Fruit fly (Drosophila melanogaster) whole organism, wandering third instar larva: Measurements from ENCODE around the gene SelG.

Source experiments
- Abd-B ChIP-seq: fragments of >200 bp; optimal IDR thresholded peaks from 2 replicates; lab custom pipeline; 2017; ENCODE audit warnings: missing biosample characterization, missing genetic modification characterization
- CG32264 ChIP-seq: fragments of 200-800 bp; sonication (Bioruptor generic); optimal IDR thresholded peaks from 2 replicates; lab custom pipeline; 2016; ENCODE audit warnings: missing biosample characterization, missing genetic modification characterization
- CG9705 ChIP-seq: fragments of 200-800 bp; sonication (Bioruptor generic); optimal IDR thresholded peaks from 2 replicates; lab custom pipeline; 2018; ENCODE audit warnings: missing biosample characterization, mild to moderate bottlenecking, missing genetic modification characterization
- CrebA ChIP-seq: fragments of 200-800 bp; sonication (Bioruptor generic); optimal IDR thresholded peaks from 2 replicates; lab custom pipeline; 2016; ENCODE audit warnings: missing biosample characterization, mild to moderate bottlenecking, missing genetic modification characterization, borderline replicate concordance
- Dfd ChIP-seq: fragments of >200 bp; optimal IDR thresholded peaks from 2 replicates; lab custom pipeline; 2017; ENCODE audit warnings: missing biosample characterization, missing genetic modification characterization
- Dif ChIP-seq: fragments of 200-275, 200-300 bp; sonication (Bioruptor generic); optimal IDR thresholded peaks from 2 replicates; lab custom pipeline; 2018; ENCODE audit warnings: missing biosample characterization, missing genetic modification characterization; ENCODE audit not compliant: partially characterized antibody
- GATAd ChIP-seq: sonication (Bioruptor generic); optimal IDR thresholded peaks from 2 replicates; lab custom pipeline; 2016; ENCODE audit warnings: missing biosample characterization, missing genetic modification characterization
- HLH106 ChIP-seq: fragments of 200-800 bp; optimal IDR thresholded peaks from 3 replicates; lab custom pipeline; 2019; ENCODE audit warnings: missing biosample characterization, mild to moderate bottlenecking, missing genetic modification characterization, moderate library complexity
- Hnf4 ChIP-seq: fragments of 200-800 bp; sonication (Bioruptor generic); optimal IDR thresholded peaks from 2 replicates; lab custom pipeline; 2016; ENCODE audit warnings: missing biosample characterization, mild to moderate bottlenecking, missing genetic modification characterization
- Hr78 ChIP-seq: fragments of >200 bp; optimal IDR thresholded peaks from 2 replicates; lab custom pipeline; 2017; ENCODE audit warnings: missing biosample characterization, missing genetic modification characterization
- Hr83 ChIP-seq: fragments of 200-300 bp; sonication (Bioruptor generic); optimal IDR thresholded peaks from 2 replicates; lab custom pipeline; 2016; ENCODE audit warnings: missing biosample characterization, mild to moderate bottlenecking, missing genetic modification characterization, moderate library complexity; ENCODE audit not compliant: poor library complexity, severe bottlenecking
- Jra ChIP-seq: sonication (Bioruptor generic); optimal IDR thresholded peaks from 2 replicates; lab custom pipeline; 2016; ENCODE audit warnings: missing biosample characterization, missing genetic modification characterization
- Mio ChIP-seq: sonication (Bioruptor generic); optimal IDR thresholded peaks from 2 replicates; lab custom pipeline; 2016; ENCODE audit warnings: missing biosample characterization, missing genetic modification characterization
- Myc ChIP-seq: fragments of >200 bp; optimal IDR thresholded peaks from 2 replicates; lab custom pipeline; 2017
- N ChIP-seq: fragments of >200 bp; optimal IDR thresholded peaks from 2 replicates; lab custom pipeline; 2018; ENCODE audit warnings: missing biosample characterization, missing external identifiers, missing genetic modification characterization
- OdsH ChIP-seq: fragments of 200-800 bp; sonication (Bioruptor generic); optimal IDR thresholded peaks from 2 replicates; lab custom pipeline; 2016; ENCODE audit warnings: missing biosample characterization, mild to moderate bottlenecking, missing genetic modification characterization
- Rel ChIP-seq, 2 experiments: fragments of 200-800 bp; sonication (Bioruptor generic) in 1 of 2; optimal IDR thresholded peaks; 2 replicates in 1 of 2; 3 replicates in 1 of 2; lab custom pipeline; 2016 to 2019; ENCODE audit warnings: mild to moderate bottlenecking in 2 of 2, missing biosample characterization in 2 of 2, missing genetic modification characterization in 2 of 2, moderate library complexity in 1 of 2
- Sp1 ChIP-seq: fragments of 200-800 bp; sonication (Bioruptor generic); optimal IDR thresholded peaks from 3 replicates; lab custom pipeline; 2019; ENCODE audit warnings: missing biosample characterization, mild to moderate bottlenecking, missing genetic modification characterization, moderate library complexity
- Vsx2 ChIP-seq: fragments of 200-300, 225-300 bp; sonication (Bioruptor generic); optimal IDR thresholded peaks from 2 replicates; lab custom pipeline; 2018; ENCODE audit warnings: missing biosample characterization, missing genetic modification characterization; ENCODE audit not compliant: partially characterized antibody
- br ChIP-seq: fragments of 200-800 bp; sonication (Bioruptor generic); optimal IDR thresholded peaks from 2 replicates; lab custom pipeline; 2016; ENCODE audit warnings: missing biosample characterization, missing genetic modification characterization
- brk ChIP-seq: fragments of 200-800 bp; sonication (Bioruptor generic); optimal IDR thresholded peaks from 2 replicates; lab custom pipeline; 2016; ENCODE audit warnings: missing biosample characterization, mild to moderate bottlenecking, missing genetic modification characterization
- dl ChIP-seq, 2 experiments: fragments of 175-275, 200-275 bp in 1 of 2; fragments of 200-275 bp in 1 of 2; sonication (Bioruptor generic); optimal IDR thresholded peaks; lab custom pipeline; 2018; ENCODE audit warnings: mild to moderate bottlenecking in 2 of 2, missing biosample characterization in 2 of 2, missing genetic modification characterization in 2 of 2, moderate library complexity in 2 of 2; ENCODE audit not compliant: partially characterized antibody in 2 of 2, insufficient read depth in 1 of 2
- dmrt93B ChIP-seq: fragments of 200-800 bp; sonication (Bioruptor generic); optimal IDR thresholded peaks from 2 replicates; lab custom pipeline; 2018; ENCODE audit warnings: missing biosample characterization, mild to moderate bottlenecking, missing genetic modification characterization
- dsf ChIP-seq: sonication (Bioruptor generic); optimal IDR thresholded peaks from 2 replicates; lab custom pipeline; 2016; ENCODE audit warnings: missing biosample characterization, missing genetic modification characterization, borderline replicate concordance
- ey ChIP-seq: fragments of 200-800 bp; sonication (Bioruptor generic); optimal IDR thresholded peaks from 2 replicates; lab custom pipeline; 2016; ENCODE audit warnings: missing biosample characterization, missing genetic modification characterization
- foxo ChIP-seq, 2 experiments: fragments of 200-800 bp; sonication (Bioruptor generic); optimal IDR thresholded peaks; 2 replicates in 1 of 2; 3 replicates in 1 of 2; lab custom pipeline; 2016 to 2017; ENCODE audit warnings: missing biosample characterization in 2 of 2, missing genetic modification characterization in 2 of 2
- fru ChIP-seq: fragments of 200-800 bp; sonication (Bioruptor generic); optimal IDR thresholded peaks from 3 replicates; lab custom pipeline; 2016; ENCODE audit warnings: missing biosample characterization, mild to moderate bottlenecking, missing genetic modification characterization
- h ChIP-seq: fragments of 200-800 bp; sonication (Bioruptor generic); optimal IDR thresholded peaks from 3 replicates; lab custom pipeline; 2016; ENCODE audit warnings: missing biosample characterization, mild to moderate bottlenecking, missing genetic modification characterization
- jim ChIP-seq: fragments of 175-275, 200-325 bp; sonication (Bioruptor generic); optimal IDR thresholded peaks from 2 replicates; lab custom pipeline; 2016; ENCODE audit warnings: missing biosample characterization, mild to moderate bottlenecking, missing genetic modification characterization
- lola ChIP-seq: fragments of >200 bp; optimal IDR thresholded peaks from 2 replicates; lab custom pipeline; 2017; ENCODE audit warnings: missing biosample characterization, missing genetic modification characterization
- pan ChIP-seq: fragments of >200 bp; optimal IDR thresholded peaks from 2 replicates; lab custom pipeline; 2017
- psq ChIP-seq: fragments of 200-800 bp; sonication (Bioruptor generic); optimal IDR thresholded peaks from 3 replicates; lab custom pipeline; 2017; ENCODE audit warnings: missing biosample characterization, mild to moderate bottlenecking, missing genetic modification characterization, moderate library complexity
- rgr ChIP-seq: fragments of 200-800 bp; sonication (Bioruptor generic); optimal IDR thresholded peaks from 3 replicates; lab custom pipeline; 2016; ENCODE audit warnings: missing biosample characterization, mild to moderate bottlenecking, missing genetic modification characterization
- sage ChIP-seq: fragments of 200-800 bp; sonication (Bioruptor generic); optimal IDR thresholded peaks from 2 replicates; lab custom pipeline; 2016; ENCODE audit warnings: missing biosample characterization, mild to moderate bottlenecking, missing genetic modification characterization
- sv ChIP-seq: fragments of 200-800 bp; sonication (Bioruptor generic); optimal IDR thresholded peaks from 3 replicates; lab custom pipeline; 2016; ENCODE audit warnings: missing biosample characterization, missing genetic modification characterization
- tai ChIP-seq: sonication (Bioruptor generic); optimal IDR thresholded peaks from 2 replicates; lab custom pipeline; 2016; ENCODE audit warnings: missing biosample characterization, missing genetic modification characterization
- usp ChIP-seq: fragments of >200 bp; optimal IDR thresholded peaks from 2 replicates; lab custom pipeline; 2017; ENCODE audit warnings: missing biosample characterization, missing genetic modification characterization
- woc ChIP-seq: sonication (Bioruptor generic); optimal IDR thresholded peaks from 2 replicates; lab custom pipeline; 2016; ENCODE audit warnings: missing biosample characterization, mild to moderate bottlenecking, missing genetic modification characterization

The SelG gene

dm6 chrX:11854758-11855465 is 32.2 kb upstream of the SelG start, which contains the start of the genes CG10347 and ATP7:
Gene CG10347 (minus strand): TSS chrX:11854931.
Gene ATP7 (plus strand): TSS chrX:11855022.
- TF ChIP-seq fru (GFP tag; lab: Kevin White, UChicago) (no peak), N (no peak), CrebA (GFP tag; lab: Kevin White, UChicago) (no peak), jim (no peak), dsf (peak; percentile 20), Jra (GFP tag; lab: Kevin White, UChicago) (peak; percentile 75), foxo (GFP tag; optimal IDR thresholded peaks at IDR 0.05; lab: Kevin White, UChicago) (peak in 1 of 2 experiments; percentile 43), Hr78 (GFP tag; lab: Kevin White, UChicago) (no peak), CG32264 (GFP tag; lab: Kevin White, UChicago) (no peak), GATAd (no peak), ey (GFP tag; lab: Kevin White, UChicago) (peak; percentile 27), Dfd (GFP tag; lab: Kevin White, UChicago) (no peak), br (GFP tag; lab: Kevin White, UChicago) (peak; percentile 45), brk (no peak), Myc (lab: Kevin White, UChicago) (no peak), h (GFP tag; lab: Kevin White, UChicago) (peak; percentile 61), Vsx2 (GFP tag; lab: Kevin White, UChicago) (no peak), woc (GFP tag; lab: Kevin White, UChicago) (peak; percentile 11), lola (no peak), Hnf4 (GFP tag; lab: Kevin White, UChicago) (peak; percentile 68), Dif (GFP tag; lab: Kevin White, UChicago) (no peak), sv (GFP tag; lab: Kevin White, UChicago) (peak; percentile 22), Mio (no peak), psq (peak; percentile 12), sage (no peak), CG9705 (GFP tag; lab: Kevin White, UChicago) (no peak), Rel (GFP tag; optimal IDR thresholded peaks at IDR 0.05; lab: Kevin White, UChicago) (no peak), Rel (tag; optimal IDR thresholded peaks at IDR 0.05; lab: Kevin White, UChicago) (peak; percentile 95), rgr (GFP tag; lab: Kevin White, UChicago) (no peak), Sp1 (GFP tag; lab: Kevin White, UChicago) (peak; percentile 37), usp (GFP tag; lab: Kevin White, UChicago) (no peak), dl (GFP tag; optimal IDR thresholded peaks at IDR 0.05; lab: Kevin White, UChicago; ENCODE audit: insufficient read depth in 1 of 2, partially characterized antibody in 2 of 2) (no peak), Abd-B (GFP tag; lab: Kevin White, UChicago) (no peak), OdsH (GFP tag; lab: Kevin White, UChicago) (no peak), tai (GFP tag; lab: Kevin White, UChicago) (no peak), dmrt93B (GFP tag; lab: Kevin White, UChicago) (no peak), Hr83 (no peak), HLH106 (tag; lab: Kevin White, UChicago) (peak; percentile 23), pan (no peak)
- TF ChIP-seq, all 38 proteins: peak for 13

- no peak for TF ChIP-seq Dfd (GFP tag; lab: Kevin White, UChicago)
- no peak for TF ChIP-seq Rel (GFP tag; optimal IDR thresholded peaks at IDR 0.05; lab: Kevin White, UChicago)
- TF ChIP-seq Rel (tag; optimal IDR thresholded peaks at IDR 0.05; lab: Kevin White, UChicago): peak; percentile 86
Observed at dm6 chrX:11855950-11856349, 31.1 kb upstream of the SelG start.

- no peak for TF ChIP-seq psq
- TF ChIP-seq woc (GFP tag; lab: Kevin White, UChicago): no peak
- no peak for TF ChIP-seq OdsH (GFP tag; lab: Kevin White, UChicago)
- TF ChIP-seq Hnf4 (GFP tag; lab: Kevin White, UChicago): no peak
- TF ChIP-seq dsf: no peak
- TF ChIP-seq CG9705 (GFP tag; lab: Kevin White, UChicago): no peak
- TF ChIP-seq sv (GFP tag; lab: Kevin White, UChicago): no peak
- TF ChIP-seq Mio: no peak
- TF ChIP-seq Jra (GFP tag; lab: Kevin White, UChicago): no peak
- no peak for TF ChIP-seq pan
- TF ChIP-seq sage: no peak
- TF ChIP-seq tai (GFP tag; lab: Kevin White, UChicago): no peak
- TF ChIP-seq dl (GFP tag; optimal IDR thresholded peaks at IDR 0.05; lab: Kevin White, UChicago; ENCODE audit: insufficient read depth in 1 of 2, partially characterized antibody in 2 of 2): no peak
- no peak for TF ChIP-seq Rel (GFP tag; optimal IDR thresholded peaks at IDR 0.05; lab: Kevin White, UChicago)
- TF ChIP-seq Rel (tag; optimal IDR thresholded peaks at IDR 0.05; lab: Kevin White, UChicago): no peak
- no peak for TF ChIP-seq HLH106 (tag; lab: Kevin White, UChicago)
Observed at dm6 chrX:11856867-11857266, 30.2 kb upstream of the SelG start.
